Worm (Caenorhabditis elegans) whole organism, L4 larva: ENCODE results near the gene srbc-16.

Experiments
- hmg-1.1 ChIP-seq: fragments of 200-800 bp; sonication (Bioruptor generic); IDR thresholded peaks from 2 replicates; pipeline ENCODE4 v1.3.6; 2022; ENCODE audit warnings: missing genetic modification reagents, missing genetic modification characterization, missing compliant biosample characterization
- lin-15B ChIP-seq: fragments of 150-350 bp; sonication (generic microtip); optimal IDR thresholded peaks from 3 replicates; lab custom pipeline; 2014; ENCODE audit warnings: missing biosample characterization, missing genetic modification characterization
- lin-39 ChIP-seq: fragments of 150-350 bp; optimal IDR thresholded peaks from 2 replicates; lab custom pipeline; 2014; ENCODE audit warnings: missing biosample characterization, missing genetic modification reagents, missing genetic modification characterization
- lsy-2 ChIP-seq, 2 experiments: fragments of 150-350 bp in 1 of 2; sonication (generic microtip) in 1 of 2; optimal IDR thresholded peaks; 2 replicates each; lab custom pipeline; 2014 to 2017; ENCODE audit warnings: missing biosample characterization in 2 of 2, missing genetic modification characterization in 2 of 2
- snpc-1.2 ChIP-seq: fragments of 200-800 bp; sonication (Bioruptor generic); IDR thresholded peaks from 2 replicates; pipeline ENCODE4 v1.3.6; 2022; ENCODE audit warnings: missing genetic modification reagents, missing genetic modification characterization, missing compliant biosample characterization

DNA sequence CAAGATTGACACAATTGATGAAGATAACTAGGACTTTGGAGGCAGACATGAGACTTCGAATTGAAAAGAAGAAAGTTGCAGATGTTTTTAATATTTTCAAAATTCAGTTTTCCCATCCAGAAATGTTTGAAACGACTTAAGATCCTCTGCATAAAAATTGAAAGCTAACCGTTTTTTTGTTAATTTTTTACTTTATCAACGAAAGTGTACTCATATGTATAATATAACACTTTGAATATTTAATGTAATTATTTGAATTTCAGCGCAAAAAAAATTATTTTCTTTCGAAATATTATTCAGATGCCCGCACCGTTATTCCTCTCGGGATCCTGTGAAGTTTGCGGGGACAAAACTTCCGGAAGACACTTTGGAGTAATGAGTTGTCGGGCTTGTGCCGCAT is 45.1 kb downstream of the srbc-16 start, which contains the start of gene nhr-18:
- no peak for TF ChIP-seq lin-39 (tag; lab: Kevin White, UChicago)
- no peak for TF ChIP-seq snpc-1.2 (GFP tag; lab: Robert Waterston, UW)
- no peak for TF ChIP-seq lin-15B (tag; lab: Kevin White, UChicago)
- TF ChIP-seq lsy-2 (tag; optimal IDR thresholded peaks at IDR 0.05; lab: Kevin White, UChicago) = no peak
- no peak for TF ChIP-seq hmg-1.1
